Worm (Caenorhabditis elegans) whole organism, early embryonic: Measurements from ENCODE around the gene hog-1.

Experiments
- B0310.2 ChIP-seq: sonication (generic microtip); optimal IDR thresholded peaks from 2 replicates; lab custom pipeline; 2016; ENCODE audit warnings: mild to moderate bottlenecking, missing genetic modification characterization, missing compliant biosample characterization
- F13C5.2 ChIP-seq: sonication (generic microtip); optimal IDR thresholded peaks from 2 replicates; lab custom pipeline; 2017; ENCODE audit warnings: mild to moderate bottlenecking, missing genetic modification characterization, inconsistent platforms, missing compliant biosample characterization
- aly-1 ChIP-seq: sonication (generic microtip); optimal IDR thresholded peaks from 2 replicates; lab custom pipeline; 2016; ENCODE audit warnings: missing genetic modification characterization, missing compliant biosample characterization
- ama-1 ChIP-seq: fragments of 150-350 bp; optimal IDR thresholded peaks from 2 replicates; lab custom pipeline; 2014
- ceh-13 ChIP-seq: fragments of 200-800 bp; sonication (Bioruptor generic); optimal IDR thresholded peaks from 2 replicates; lab custom pipeline; 2018; ENCODE audit warnings: mild to moderate bottlenecking, missing genetic modification characterization, missing compliant biosample characterization
- ceh-36 ChIP-seq: sonication (generic microtip); optimal IDR thresholded peaks from 2 replicates; lab custom pipeline; 2016; ENCODE audit warnings: missing genetic modification characterization, inconsistent platforms, missing compliant biosample characterization
- ets-7 ChIP-seq: sonication (generic microtip); optimal IDR thresholded peaks from 2 replicates; lab custom pipeline; 2016; ENCODE audit warnings: missing genotype, missing genetic modification characterization, missing compliant biosample characterization
- flt-1 ChIP-seq: fragments of 200-800 bp; sonication (Bioruptor generic); IDR thresholded peaks from 2 replicates; pipeline ENCODE4 v1.3.6; 2022; ENCODE audit warnings: missing genetic modification characterization, missing compliant biosample characterization
- hmbx-1 ChIP-seq: sonication (generic microtip); optimal IDR thresholded peaks from 2 replicates; lab custom pipeline; 2016; ENCODE audit warnings: mild to moderate bottlenecking, missing genetic modification characterization, missing compliant biosample characterization
- hmg-4 ChIP-seq: fragments of 200-800 bp; sonication (Bioruptor generic); optimal IDR thresholded peaks from 2 replicates; lab custom pipeline; 2018; ENCODE audit warnings: mild to moderate bottlenecking, missing genetic modification characterization, missing compliant biosample characterization
- hnd-1 ChIP-seq: sonication (generic microtip); optimal IDR thresholded peaks from 2 replicates; lab custom pipeline; 2016; ENCODE audit warnings: missing genetic modification characterization, missing compliant biosample characterization
- pes-1 ChIP-seq: fragments of 200-800 bp; sonication (Bioruptor generic); IDR thresholded peaks from 2 replicates; pipeline ENCODE4 v1.3.6; 2022; ENCODE audit warnings: missing genetic modification reagents, missing genetic modification characterization, missing compliant biosample characterization
- scrt-1 ChIP-seq: fragments of 200-800 bp; sonication (Bioruptor generic); IDR thresholded peaks from 2 replicates; pipeline ENCODE4 v1.3.6; 2022; ENCODE audit warnings: missing genetic modification characterization, missing compliant biosample characterization
- sea-1 ChIP-seq: fragments of 200-800 bp; sonication (Bioruptor generic); conservative IDR thresholded peaks from 2 replicates; pipeline ENCODE4 v1.3.6; 2022; ENCODE audit warnings: missing genetic modification characterization, missing compliant biosample characterization
- tbx-11 ChIP-seq: fragments of 200-800 bp; sonication (Bioruptor generic); IDR thresholded peaks from 2 replicates; pipeline ENCODE4 v1.3.6; 2022; ENCODE audit warnings: missing genetic modification characterization, missing compliant biosample characterization
- tbx-37 ChIP-seq: fragments of 200-800 bp; sonication (Bioruptor generic); conservative IDR thresholded peaks from 2 replicates; pipeline ENCODE4 v1.3.6; 2022; ENCODE audit warnings: missing genetic modification reagents, missing genetic modification characterization, missing compliant biosample characterization
- tra-4 ChIP-seq: sonication (generic microtip); optimal IDR thresholded peaks from 2 replicates; lab custom pipeline; 2017; ENCODE audit warnings: missing genetic modification characterization, missing compliant biosample characterization

Gene hog-1

DNA sequence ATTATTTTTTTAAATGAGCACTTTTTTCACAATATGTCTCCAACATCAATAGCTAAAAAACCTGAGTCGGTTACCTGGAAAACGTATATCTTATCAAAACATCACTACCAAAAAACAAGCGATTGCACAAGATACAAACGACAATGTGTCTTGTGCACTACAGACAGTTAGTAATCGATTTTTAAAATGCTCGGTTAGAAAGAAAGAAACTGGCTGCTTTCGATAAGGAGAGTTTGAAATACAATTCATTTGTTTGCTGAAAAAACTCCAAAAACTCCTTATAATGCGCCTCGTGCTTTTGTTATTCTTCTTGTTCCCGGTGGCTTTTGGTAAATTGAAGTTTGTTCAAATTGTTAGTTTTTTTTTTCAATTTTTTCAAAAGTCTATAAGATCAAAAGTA, 24.9 kb downstream of the hog-1 start, which contains the start of gene acp-5:
Gene acp-5, plus strand, starts transcription at position 261 of the 400 bp plus-strand sequence.
- TF ChIP-seq B0310.2 (tag; lab: Kevin White, UChicago) (no peak), hnd-1 (tag; lab: Kevin White, UChicago) (no peak), scrt-1 (GFP tag; lab: Robert Waterston, UW) (no peak), F13C5.2 (tag; lab: Kevin White, UChicago) (no peak)

DNA sequence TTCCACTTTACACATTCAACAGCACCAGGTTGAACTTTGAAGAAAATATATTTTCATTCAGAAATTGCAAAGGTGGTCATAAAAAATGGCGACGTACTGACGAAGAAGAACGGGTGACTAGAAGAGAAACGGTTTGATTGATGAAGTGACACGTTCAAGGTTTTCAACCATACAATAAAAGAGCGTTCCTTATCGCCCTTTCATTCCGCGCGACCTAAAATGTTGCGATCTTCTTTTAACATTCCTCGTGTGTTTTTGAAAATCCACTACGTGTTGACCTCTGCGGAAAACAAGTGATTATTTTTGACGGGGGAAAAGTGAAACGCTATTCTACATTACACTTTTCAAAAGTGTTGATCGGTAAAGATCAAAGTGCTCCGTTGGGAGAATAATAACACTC, 26.0 kb downstream of the hog-1 start:
- no peak for TF ChIP-seq pes-1 (GFP tag; lab: Robert Waterston, UW)
- TF ChIP-seq sea-1, result no peak

DNA sequence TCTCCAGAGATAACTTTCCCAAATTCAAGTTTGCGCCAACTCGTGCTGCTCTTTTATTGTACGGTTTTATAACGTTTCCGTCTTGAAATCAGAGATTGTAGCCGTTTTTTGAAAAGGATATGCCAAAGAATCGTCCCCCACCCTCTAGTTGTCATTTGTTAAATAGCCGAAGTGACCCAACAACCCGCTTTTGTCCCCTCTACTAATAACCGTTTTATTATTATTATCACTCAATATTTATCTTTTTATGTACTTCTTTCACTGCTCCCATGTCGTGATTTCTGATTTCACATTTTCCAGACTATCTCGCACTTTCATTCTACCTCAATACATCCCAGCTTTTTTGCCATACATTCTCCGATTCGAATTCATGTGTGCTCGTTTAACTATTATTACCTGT, 27.1 kb downstream of the hog-1 start:
- peak; percentile 76 for TF ChIP-seq ama-1 (lab: Kevin White, UChicago)
- TF ChIP-seq scrt-1 (GFP tag; lab: Robert Waterston, UW), result no peak

DNA sequence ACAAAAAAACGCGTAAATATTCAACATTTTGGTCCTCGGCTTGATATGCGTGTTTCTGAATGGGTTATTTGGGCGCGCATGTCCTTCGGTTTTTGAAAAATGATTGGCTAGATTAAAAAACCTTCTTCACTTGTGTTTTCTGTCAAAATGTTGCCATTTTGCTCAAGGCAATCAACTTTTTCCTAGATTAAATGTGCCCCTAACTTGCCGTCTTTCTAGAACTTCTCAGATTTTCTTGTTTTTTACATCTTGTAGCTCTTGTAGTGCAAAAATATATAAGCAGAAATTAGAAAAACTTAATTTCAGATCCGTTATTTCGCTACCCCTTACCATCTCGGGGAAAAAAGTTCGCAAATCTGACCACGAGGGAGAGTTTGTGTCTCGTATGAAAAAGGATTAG, 32.2 kb downstream of the hog-1 start, which contains the start of gene hbl-1:
Gene hbl-1, plus strand, starts transcription at position 301 of the 400 bp plus-strand sequence.
- TF ChIP-seq hnd-1 (tag; lab: Kevin White, UChicago), result no peak
- TF ChIP-seq sea-1, result no peak
- TF ChIP-seq F13C5.2 (tag; lab: Kevin White, UChicago), result no peak
- TF ChIP-seq scrt-1 (GFP tag; lab: Robert Waterston, UW), result no peak
- no peak for TF ChIP-seq tbx-11 (GFP tag; lab: Robert Waterston, UW)
- TF ChIP-seq ets-7 (tag; lab: Kevin White, UChicago), result no peak
- TF ChIP-seq aly-1 (tag; lab: Kevin White, UChicago), result no peak
- no peak for TF ChIP-seq flt-1
- no peak for TF ChIP-seq ama-1 (lab: Kevin White, UChicago)
- no peak for TF ChIP-seq hmbx-1

DNA sequence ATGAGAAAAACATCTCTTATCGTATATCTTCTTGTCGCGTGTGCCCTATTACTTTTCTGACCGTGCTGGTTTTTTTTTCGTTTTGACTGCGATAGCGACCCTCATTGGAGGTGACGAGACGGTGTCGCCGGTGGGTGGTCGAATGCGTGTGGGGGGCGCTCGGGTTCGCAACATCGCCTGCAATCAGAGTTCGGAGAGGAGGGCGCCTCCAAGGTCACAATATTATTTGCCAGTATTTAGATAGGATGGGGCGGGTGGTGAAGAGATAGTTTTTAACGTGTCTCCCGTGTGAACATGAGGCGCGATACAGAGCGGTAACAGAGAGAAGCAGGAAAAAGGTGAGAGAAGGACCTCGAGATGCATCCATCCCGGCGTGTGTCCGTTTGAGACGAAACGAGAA, 33.2 kb downstream of the hog-1 start:
- TF ChIP-seq hmg-4 (GFP tag; lab: Kevin White, UChicago) (peak; percentile 65), sea-1 (no peak)

DNA sequence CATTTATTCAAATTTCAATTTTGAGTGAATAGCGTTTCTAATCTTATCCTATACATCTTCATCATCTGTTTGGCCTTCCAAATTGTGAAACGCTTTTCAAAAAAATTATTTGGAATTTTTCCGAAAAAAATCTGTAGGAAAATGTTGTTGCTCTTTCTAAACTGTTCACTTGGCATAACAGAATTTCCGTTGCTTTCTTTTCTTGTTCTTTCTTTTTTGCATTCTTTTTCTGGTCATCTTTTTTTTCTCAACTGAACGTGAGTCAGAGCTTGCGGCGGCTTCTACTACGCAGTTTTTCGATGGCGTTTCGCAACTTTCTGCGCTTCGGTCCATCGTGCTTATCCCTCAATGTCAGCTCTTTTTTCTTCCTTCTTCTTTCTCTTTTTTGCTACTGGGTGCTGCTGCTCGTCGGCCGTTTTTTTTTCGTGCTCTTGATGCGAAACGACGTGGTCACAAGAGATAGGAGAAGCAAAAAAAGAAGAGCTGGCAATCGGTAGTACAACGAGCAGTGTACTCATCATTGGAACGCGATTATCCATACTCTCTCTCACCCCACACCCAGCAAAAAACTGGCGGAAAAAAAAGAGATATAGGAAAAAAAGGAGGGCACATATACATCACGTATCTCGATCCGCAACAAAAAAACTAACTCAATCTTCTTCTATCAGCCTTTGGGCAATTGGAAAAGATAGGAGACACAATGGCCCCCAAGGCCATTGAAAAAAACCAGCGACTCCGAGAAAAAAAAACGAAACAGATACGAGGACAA, 34.2 kb downstream of the hog-1 start:
- TF ChIP-seq pes-1 (GFP tag; lab: Robert Waterston, UW) (0 out of 2 replicates have a peak, but pooled peaks have one; percentile 26), tbx-11 (GFP tag; lab: Robert Waterston, UW) (no peak)

DNA sequence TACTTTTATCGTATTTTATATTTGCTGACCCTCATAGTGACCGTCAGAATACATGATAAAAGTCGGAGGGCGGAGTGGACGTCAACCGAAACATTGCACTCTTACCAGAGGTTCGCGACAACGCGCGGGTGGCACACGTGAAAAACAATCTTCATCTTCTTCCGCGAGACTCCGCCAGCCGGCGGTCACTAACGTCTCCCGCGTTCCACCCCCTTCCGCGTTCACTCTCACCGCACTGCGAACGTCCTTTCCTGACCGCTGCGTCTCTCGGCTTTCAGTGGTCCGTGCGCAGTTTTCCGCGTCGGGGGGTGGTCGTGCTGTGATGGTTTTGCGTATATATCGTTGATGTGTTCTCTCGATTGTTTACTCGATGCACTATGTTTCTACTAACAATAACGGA, 35.9 kb downstream of the hog-1 start:
- no peak for TF ChIP-seq hnd-1 (tag; lab: Kevin White, UChicago)
- TF ChIP-seq flt-1, result 0 out of 2 replicates have a peak, but pooled peaks have one; percentile 34
- no peak for TF ChIP-seq pes-1 (GFP tag; lab: Robert Waterston, UW)
- TF ChIP-seq sea-1, result 0 out of 2 replicates have a peak, but pooled peaks have one; percentile 16
- TF ChIP-seq hmg-4 (GFP tag; lab: Kevin White, UChicago), result peak; percentile 86
- TF ChIP-seq B0310.2 (tag; lab: Kevin White, UChicago), result no peak
- TF ChIP-seq ceh-36 (tag; lab: Kevin White, UChicago), result no peak
- TF ChIP-seq aly-1 (tag; lab: Kevin White, UChicago), result no peak
- TF ChIP-seq tbx-11 (GFP tag; lab: Robert Waterston, UW), result no peak
- 0 out of 2 replicates have a peak, but pooled peaks have one; percentile 19 for TF ChIP-seq scrt-1 (GFP tag; lab: Robert Waterston, UW)
- no peak for TF ChIP-seq tra-4 (tag; lab: Kevin White, UChicago)
- peak; percentile 29 for TF ChIP-seq F13C5.2 (tag; lab: Kevin White, UChicago)
- no peak for TF ChIP-seq ama-1 (lab: Kevin White, UChicago)
- TF ChIP-seq hmbx-1, result no peak
- no peak for TF ChIP-seq tbx-37 (GFP tag; lab: Robert Waterston, UW)
- no peak for TF ChIP-seq ets-7 (tag; lab: Kevin White, UChicago)
- no peak for TF ChIP-seq ceh-13

DNA sequence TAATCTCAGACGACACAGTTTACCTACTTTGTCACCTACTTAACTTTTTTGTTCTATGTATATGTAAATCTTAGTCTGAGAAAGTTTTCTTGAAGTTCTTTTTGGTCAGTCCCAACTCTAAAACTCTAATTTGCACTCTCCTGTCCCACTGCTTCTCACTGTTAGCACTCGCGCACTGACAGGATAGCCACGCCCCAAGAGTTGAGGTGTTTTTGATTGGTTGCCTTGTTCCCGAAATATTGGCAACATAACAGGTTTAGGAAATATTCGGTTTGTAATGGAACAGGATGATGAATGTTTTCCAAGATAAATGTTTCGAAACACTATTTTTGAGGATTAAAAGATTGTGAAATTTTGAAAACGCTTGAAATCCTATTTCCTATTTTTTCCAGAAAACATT, 37.0 kb downstream of the hog-1 start:
- TF ChIP-seq ets-7 (tag; lab: Kevin White, UChicago) (no peak), hnd-1 (tag; lab: Kevin White, UChicago) (no peak), ama-1 (lab: Kevin White, UChicago) (no peak), pes-1 (GFP tag; lab: Robert Waterston, UW) (no peak), scrt-1 (GFP tag; lab: Robert Waterston, UW) (no peak), tbx-37 (GFP tag; lab: Robert Waterston, UW) (no peak), F13C5.2 (tag; lab: Kevin White, UChicago) (no peak), sea-1 (no peak), hmbx-1 (no peak), ceh-13 (no peak), tbx-11 (GFP tag; lab: Robert Waterston, UW) (no peak)

DNA sequence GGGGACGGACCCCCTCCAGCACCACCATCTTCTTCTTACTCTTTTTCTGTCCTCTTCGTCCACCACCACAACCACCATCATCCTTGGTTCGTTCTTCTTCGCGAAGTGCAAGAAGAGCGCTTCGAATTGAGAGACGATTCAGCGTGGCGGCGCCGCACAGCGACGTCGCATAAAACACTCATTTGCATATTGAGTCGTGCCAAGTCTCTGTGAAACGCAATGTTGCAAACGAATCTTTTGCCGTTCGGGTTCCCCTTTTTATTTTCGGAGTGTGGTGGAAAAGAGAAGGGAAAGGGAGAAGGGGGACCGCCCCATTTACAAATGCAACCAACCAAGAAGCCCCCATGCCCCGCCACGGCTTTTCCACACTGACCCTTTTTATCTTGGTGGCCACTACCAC, 37.7 kb downstream of the hog-1 start:
- TF ChIP-seq tra-4 (tag; lab: Kevin White, UChicago) (no peak), F13C5.2 (tag; lab: Kevin White, UChicago) (peak; percentile 55), tbx-37 (GFP tag; lab: Robert Waterston, UW) (no peak), flt-1 (0 out of 2 replicates have a peak, but pooled peaks have one; percentile 7), hnd-1 (tag; lab: Kevin White, UChicago) (no peak), ceh-36 (tag; lab: Kevin White, UChicago) (no peak), hmbx-1 (no peak), tbx-11 (GFP tag; lab: Robert Waterston, UW) (no peak), sea-1 (no peak), hmg-4 (GFP tag; lab: Kevin White, UChicago) (peak; percentile 75), ama-1 (lab: Kevin White, UChicago) (no peak), pes-1 (GFP tag; lab: Robert Waterston, UW) (no peak), aly-1 (tag; lab: Kevin White, UChicago) (peak; percentile 23), B0310.2 (tag; lab: Kevin White, UChicago) (peak; percentile 1), ceh-13 (no peak), scrt-1 (GFP tag; lab: Robert Waterston, UW) (no peak), ets-7 (tag; lab: Kevin White, UChicago) (no peak)
